Worm (Caenorhabditis elegans) whole organism, L4 larva: Measurements from ENCODE around the gene T22F3.8.

Experiments
- F44E2.7 ChIP-seq: fragments of 200-800 bp; sonication (Bioruptor generic); IDR thresholded peaks from 2 replicates; pipeline ENCODE4 v2.1.2; 2022; ENCODE audit warnings: missing genetic modification characterization, missing compliant biosample characterization
- lin-1 ChIP-seq: fragments of 200-800 bp; sonication (Bioruptor generic); IDR thresholded peaks from 2 replicates; pipeline ENCODE4 v1.3.6; 2022; ENCODE audit warnings: missing genetic modification reagents, missing genetic modification characterization, missing compliant biosample characterization
- pqm-1 ChIP-seq: sonication (generic microtip); optimal IDR thresholded peaks from 2 replicates; lab custom pipeline; 2017; ENCODE audit warnings: missing biosample characterization, missing genetic modification characterization

- peak; percentile 51 for TF ChIP-seq lin-1 (GFP tag; lab: Robert Waterston, UW)
- no peak for TF ChIP-seq pqm-1 (tag; lab: Kevin White, UChicago)
- TF ChIP-seq F44E2.7 (GFP tag; lab: Robert Waterston, UW), result no peak
Measured at ce11 chrV:3588223-3588622, 17.0 kb downstream of the T22F3.8 start.
